Worm (Caenorhabditis elegans) whole organism, L4 larva: ENCODE results near the gene srh-241.

Experiments used
- F10B5.3 ChIP-seq: sonication (generic microtip); optimal IDR thresholded peaks from 2 replicates; lab custom pipeline; 2016; ENCODE audit warnings: mild to moderate bottlenecking, missing genetic modification characterization, missing compliant biosample characterization
- F44E2.7 ChIP-seq: fragments of 200-800 bp; sonication (Bioruptor generic); IDR thresholded peaks from 2 replicates; pipeline ENCODE4 v2.1.2; 2022; ENCODE audit warnings: missing genetic modification characterization, missing compliant biosample characterization
- T20F7.1 ChIP-seq: fragments of 200-800 bp; sonication (Bioruptor generic); optimal IDR thresholded peaks from 2 replicates; lab custom pipeline; 2018; ENCODE audit warnings: mild to moderate bottlenecking, missing genetic modification characterization, missing compliant biosample characterization
- T26A8.4 ChIP-seq: fragments of 200-800 bp; sonication (Bioruptor generic); IDR thresholded peaks from 2 replicates; pipeline ENCODE4 v1.3.6; 2022; ENCODE audit warnings: missing genetic modification characterization, missing compliant biosample characterization
- Y48G9A.11 ChIP-seq: fragments of 200-800 bp; sonication (Bioruptor generic); IDR thresholded peaks from 2 replicates; pipeline ENCODE4 v1.3.6; 2022; ENCODE audit warnings: missing genetic modification reagents, missing genetic modification characterization, missing compliant biosample characterization
- ZK337.2 ChIP-seq: fragments of 200-800 bp; sonication (Bioruptor generic); IDR thresholded peaks from 2 replicates; pipeline ENCODE4 v1.3.6; 2022; ENCODE audit warnings: missing genetic modification reagents, missing genetic modification characterization, missing compliant biosample characterization
- aha-1 ChIP-seq: fragments of 150-350 bp; peaks from one replicate; lab custom pipeline; 2014; ENCODE audit warnings: missing biosample characterization, missing genetic modification characterization
- ceh-20 ChIP-seq: fragments of 200-800 bp; sonication (Bioruptor generic); IDR thresholded peaks from 2 replicates; pipeline ENCODE4 v1.3.6; 2022; ENCODE audit warnings: missing genetic modification reagents, missing genetic modification characterization, missing compliant biosample characterization
- ceh-82 ChIP-seq: sonication (generic microtip); optimal IDR thresholded peaks from 2 replicates; lab custom pipeline; 2017; ENCODE audit warnings: missing biosample characterization, missing genetic modification characterization
- ces-1 ChIP-seq: fragments of 150-350 bp; sonication (generic microtip); optimal IDR thresholded peaks from 4 replicates; lab custom pipeline; 2014; ENCODE audit warnings: missing biosample characterization, missing genetic modification reagents, missing genetic modification characterization
- daf-16 ChIP-seq, 3 experiments: sonication (generic microtip); optimal IDR thresholded peaks; 2 replicates each; lab custom pipeline; 2016 to 2017; ENCODE audit warnings: missing genetic modification characterization in 3 of 3, missing genetic modification reagents in 3 of 3, mild to moderate bottlenecking in 2 of 3, missing compliant biosample characterization in 2 of 3, missing biosample characterization in 1 of 3, moderate library complexity in 1 of 3
- daf-19 ChIP-seq: fragments of 200-800 bp; sonication (Bioruptor generic); conservative IDR thresholded peaks from 2 replicates; pipeline ENCODE4 v1.3.6; 2022; ENCODE audit warnings: missing genetic modification characterization, missing compliant biosample characterization
- dmd-8 ChIP-seq: fragments of 200-800 bp; sonication (Bioruptor generic); IDR thresholded peaks from 2 replicates; pipeline ENCODE4 v1.3.6; 2022; ENCODE audit warnings: missing genetic modification characterization, missing compliant biosample characterization
- duxl-1 ChIP-seq: sonication (generic microtip); optimal IDR thresholded peaks from 2 replicates; lab custom pipeline; 2016; ENCODE audit warnings: mild to moderate bottlenecking, missing genetic modification characterization, moderate library complexity, missing compliant biosample characterization; ENCODE audit not compliant: poor library complexity
- egl-27 ChIP-seq: sonication (generic microtip); optimal IDR thresholded peaks from 3 replicates; lab custom pipeline; 2017; ENCODE audit warnings: missing biosample characterization, missing genetic modification reagents, missing genetic modification characterization
- egl-43 ChIP-seq: fragments of 200-800 bp; sonication (Bioruptor generic); IDR thresholded peaks from 2 replicates; pipeline ENCODE4 v1.3.6; 2022; ENCODE audit warnings: missing genetic modification reagents, missing genetic modification characterization, missing compliant biosample characterization
- fos-1 ChIP-seq: fragments of 150-350 bp; optimal IDR thresholded peaks from 2 replicates; lab custom pipeline; 2014; ENCODE audit warnings: missing biosample characterization, missing genetic modification characterization
- lin-15B ChIP-seq: fragments of 150-350 bp; sonication (generic microtip); optimal IDR thresholded peaks from 3 replicates; lab custom pipeline; 2014; ENCODE audit warnings: missing biosample characterization, missing genetic modification characterization
- lin-39 ChIP-seq: fragments of 150-350 bp; optimal IDR thresholded peaks from 2 replicates; lab custom pipeline; 2014; ENCODE audit warnings: missing biosample characterization, missing genetic modification reagents, missing genetic modification characterization
- lsy-2 ChIP-seq, 2 experiments: fragments of 150-350 bp in 1 of 2; sonication (generic microtip) in 1 of 2; optimal IDR thresholded peaks; 2 replicates each; lab custom pipeline; 2014 to 2017; ENCODE audit warnings: missing biosample characterization in 2 of 2, missing genetic modification characterization in 2 of 2
- madf-9 ChIP-seq: fragments of 200-800 bp; sonication (Bioruptor generic); conservative IDR thresholded peaks from 2 replicates; pipeline ENCODE4 v1.3.6; 2022; ENCODE audit warnings: missing genetic modification reagents, missing genetic modification characterization, missing compliant biosample characterization
- mes-2 ChIP-seq: sonication (generic microtip); optimal IDR thresholded peaks from 2 replicates; lab custom pipeline; 2016; ENCODE audit warnings: missing genotype, mild to moderate bottlenecking, missing genetic modification characterization, missing compliant biosample characterization; ENCODE audit not compliant: poor library complexity, severe bottlenecking
- nhr-10 ChIP-seq: fragments of 150-350 bp; optimal IDR thresholded peaks from 2 replicates; lab custom pipeline; 2014; ENCODE audit warnings: missing biosample characterization, missing genetic modification characterization
- nhr-28 ChIP-seq: fragments of 150-350 bp; optimal IDR thresholded peaks from 2 replicates; lab custom pipeline; 2014; ENCODE audit warnings: missing biosample characterization, missing genetic modification characterization
- nhr-42 ChIP-seq: fragments of 200-800 bp; sonication (Bioruptor generic); IDR thresholded peaks from 2 replicates; pipeline ENCODE4 v1.3.6; 2022; ENCODE audit warnings: missing genetic modification characterization, missing compliant biosample characterization
- nhr-77 ChIP-seq: fragments of 150-350 bp; optimal IDR thresholded peaks from 2 replicates; lab custom pipeline; 2014; ENCODE audit warnings: missing biosample characterization, missing genetic modification characterization
- php-3 ChIP-seq: fragments of 200-800 bp; sonication (Bioruptor generic); IDR thresholded peaks from 2 replicates; pipeline ENCODE4 v1.3.6; 2022; ENCODE audit warnings: missing genetic modification reagents, missing genetic modification characterization, missing compliant biosample characterization
- pqm-1 ChIP-seq: sonication (generic microtip); optimal IDR thresholded peaks from 2 replicates; lab custom pipeline; 2017; ENCODE audit warnings: missing biosample characterization, missing genetic modification characterization
- rbr-2 ChIP-seq: sonication (generic microtip); optimal IDR thresholded peaks from 2 replicates; lab custom pipeline; 2016; ENCODE audit warnings: missing genotype, missing genetic modification characterization, missing compliant biosample characterization
- snpc-1.2 ChIP-seq: fragments of 200-800 bp; sonication (Bioruptor generic); IDR thresholded peaks from 2 replicates; pipeline ENCODE4 v1.3.6; 2022; ENCODE audit warnings: missing genetic modification reagents, missing genetic modification characterization, missing compliant biosample characterization
- snpc-4 ChIP-seq: fragments of 150-350 bp; optimal IDR thresholded peaks from 2 replicates; lab custom pipeline; 2014; ENCODE audit warnings: missing biosample characterization, missing genetic modification characterization
- zfp-2 ChIP-seq: sonication (generic microtip); optimal IDR thresholded peaks from 2 replicates; lab custom pipeline; 2016; ENCODE audit warnings: mild to moderate bottlenecking, missing genetic modification characterization, missing compliant biosample characterization

Gene srh-241

ce11 chrV:2869503-2869902 lies at the start of gene srh-241:
TSS of gene srh-241 (minus strand) at chrV:2869603.
- TF ChIP-seq duxl-1 (tag; lab: Kevin White, UChicago) (no peak), ceh-20 (no peak), snpc-4 (no peak), ceh-82 (no peak), mes-2 (tag; lab: Kevin White, UChicago) (no peak), Y48G9A.11 (GFP tag; lab: Robert Waterston, UW) (no peak)

- TF ChIP-seq snpc-1.2 (GFP tag; lab: Robert Waterston, UW): no peak
- no peak for TF ChIP-seq lin-15B (tag; lab: Kevin White, UChicago)
- TF ChIP-seq php-3 (GFP tag; lab: Robert Waterston, UW): no peak
Observed at ce11 chrV:2913948-2914347, 44.5 kb upstream of the srh-241 start, which contains the start of gene srh-146. TSS of gene srh-146 (plus strand) at chrV:2914248.

ce11 chrV:2912901-2913300 lies 43.5 kb upstream of the srh-241 start, which contains the start of gene C31B8.9:
TSS of gene C31B8.9 (minus strand) at chrV:2913001.
- TF ChIP-seq nhr-77 (tag; lab: Kevin White, UChicago): no peak
- peak; percentile 79 for TF ChIP-seq aha-1 (tag; lab: Kevin White, UChicago)

- TF ChIP-seq lin-15B (tag; lab: Kevin White, UChicago) (no peak), nhr-28 (peak; percentile 28)
Observed at ce11 chrV:2909525-2909924, 40.1 kb upstream of the srh-241 start, which contains the start of gene zmp-3. TSS of gene zmp-3 (minus strand) at chrV:2909625.

- no peak for TF ChIP-seq nhr-42
- TF ChIP-seq F10B5.3: no peak
- TF ChIP-seq madf-9: no peak
- no peak for TF ChIP-seq ZK337.2 (GFP tag; lab: Robert Waterston, UW)
- no peak for TF ChIP-seq F44E2.7 (GFP tag; lab: Robert Waterston, UW)
- TF ChIP-seq zfp-2 (tag; lab: Kevin White, UChicago): no peak
- no peak for TF ChIP-seq fos-1 (tag; lab: Kevin White, UChicago)
- TF ChIP-seq mes-2 (tag; lab: Kevin White, UChicago): no peak
- no peak for TF ChIP-seq ceh-82
- TF ChIP-seq lin-39 (tag; lab: Kevin White, UChicago): no peak
- TF ChIP-seq egl-43 (GFP tag; lab: Robert Waterston, UW): no peak
Observed at ce11 chrV:2903227-2903626, 33.8 kb upstream of the srh-241 start, which contains the start of gene C31B8.7. TSS of gene C31B8.7 (minus strand) at chrV:2903327.

ce11 chrV:2899867-2900266 lies 30.5 kb upstream of the srh-241 start, which contains the start of gene str-46:
TSS of gene str-46 (minus strand) at chrV:2899967.
- TF ChIP-seq nhr-10 (tag; lab: Kevin White, UChicago): no peak
- TF ChIP-seq lsy-2 (tag; optimal IDR thresholded peaks at IDR 0.05; lab: Kevin White, UChicago): no peak
- TF ChIP-seq T26A8.4 (GFP tag; lab: Robert Waterston, UW): no peak
- no peak for TF ChIP-seq F10B5.3
- no peak for TF ChIP-seq ZK337.2 (GFP tag; lab: Robert Waterston, UW)
- TF ChIP-seq daf-19 (GFP tag; lab: Robert Waterston, UW): no peak
- no peak for TF ChIP-seq dmd-8
- TF ChIP-seq ces-1: no peak
- TF ChIP-seq rbr-2 (tag; lab: Kevin White, UChicago): no peak
- no peak for TF ChIP-seq T20F7.1

- peak; percentile 69 for TF ChIP-seq pqm-1 (tag; lab: Kevin White, UChicago)
- peak; percentile 55 for TF ChIP-seq nhr-28
- TF ChIP-seq daf-16 (GFP tag; optimal IDR thresholded peaks at IDR 0.05; lab: Kevin White, UChicago): no peak
- peak; percentile 62 for TF ChIP-seq daf-16 (tag; optimal IDR thresholded peaks at IDR 0.05; lab: Kevin White, UChicago)
- no peak for TF ChIP-seq aha-1 (tag; lab: Kevin White, UChicago)
- no peak for TF ChIP-seq egl-27 (tag; lab: Kevin White, UChicago)
- TF ChIP-seq nhr-77 (tag; lab: Kevin White, UChicago): no peak
Observed at ce11 chrV:2896198-2896660, 26.8 kb upstream of the srh-241 start, which contains the start of gene pals-32. TSS of gene pals-32 (plus strand) at chrV:2896610.
